Worm (Caenorhabditis elegans): Measurements from ENCODE around the gene F16B4.6.

DNA sequence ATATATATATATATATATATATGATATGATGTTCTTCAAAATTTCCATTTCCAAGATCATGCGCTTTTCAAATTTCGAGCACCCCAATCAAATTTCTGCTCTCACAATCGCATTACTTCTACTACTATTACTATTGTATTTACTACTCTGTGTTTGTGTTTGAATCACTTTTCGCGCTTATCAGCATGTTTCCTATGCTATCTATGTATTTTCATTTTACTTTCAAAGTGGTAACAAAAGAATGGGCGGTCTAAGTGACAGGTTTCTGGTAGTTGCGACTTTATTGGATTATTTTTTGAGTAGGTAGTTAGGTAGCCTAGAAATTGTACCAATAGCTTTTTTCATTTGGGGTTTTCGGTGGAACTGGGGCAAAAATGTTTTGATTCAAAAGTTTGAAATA, 28.9 kb upstream of the F16B4.6 start:
- TF ChIP-seq elt-3 (tag; optimal IDR thresholded peaks at IDR 0.05) = no peak
- TF ChIP-seq ztf-11 (tag; optimal IDR thresholded peaks at IDR 0.05) = no peak
- no peak for TF ChIP-seq mdl-1 (tag; optimal IDR thresholded peaks at IDR 0.05)
- no peak for TF ChIP-seq ama-1 (optimal IDR thresholded peaks at IDR 0.05)
- no peak for TF ChIP-seq unc-62 (GFP tag; optimal IDR thresholded peaks at IDR 0.05)
- no peak for TF ChIP-seq nhr-11 (tag; optimal IDR thresholded peaks at IDR 0.05)
- TF ChIP-seq snpc-4 (tag; optimal IDR thresholded peaks at IDR 0.05) = no peak
- TF ChIP-seq aly-2 (tag; optimal IDR thresholded peaks at IDR 0.05) = no peak
- no peak for TF ChIP-seq nhr-6 (tag; optimal IDR thresholded peaks at IDR 0.05)
- TF ChIP-seq nhr-25 (tag; optimal IDR thresholded peaks at IDR 0.05) = no peak
- TF ChIP-seq unc-39 (tag; optimal IDR thresholded peaks at IDR 0.05) = no peak
